Fruit fly (Drosophila melanogaster) whole organism, embryonic: ENCODE data around the gene ft.

Experiments used
- B-H1 ChIP-seq: fragments of 200-800 bp; sonication (Bioruptor generic); IDR thresholded peaks from 3 replicates; pipeline ENCODE4 v1.3.6; 2022; ENCODE audit warnings: missing biosample characterization, missing genetic modification characterization
- CG10209 ChIP-seq: fragments of 200-800 bp; sonication (Bioruptor generic); optimal IDR thresholded peaks from 3 replicates; lab custom pipeline; 2017; ENCODE audit warnings: missing biosample characterization, mild to moderate bottlenecking, missing genetic modification characterization, missing genetic modification reagents
- CG14965 ChIP-seq: fragments of 200-800 bp; sonication (Bioruptor generic); optimal IDR thresholded peaks from 2 replicates; lab custom pipeline; 2016; ENCODE audit warnings: missing biosample characterization, missing genetic modification characterization, borderline replicate concordance
- CG17612 ChIP-seq: fragments of 200-800 bp; sonication (Bioruptor generic); IDR thresholded peaks from 2 replicates; pipeline ENCODE4 v1.3.6; 2022; ENCODE audit warnings: missing biosample characterization, missing genetic modification characterization
- CG18599 ChIP-seq: fragments of 200-800 bp; sonication (Bioruptor generic); optimal IDR thresholded peaks from 3 replicates; lab custom pipeline; 2017; ENCODE audit warnings: missing biosample characterization, missing genetic modification characterization, mild to moderate bottlenecking, moderate library complexity, missing genetic modification reagents
- CG33213 ChIP-seq: fragments of 200-800 bp; sonication (Bioruptor generic); optimal IDR thresholded peaks from 3 replicates; lab custom pipeline; 2016; ENCODE audit warnings: missing biosample characterization, missing genetic modification characterization
- CG33557 ChIP-seq: fragments of 200-800 bp; sonication (Bioruptor generic); optimal IDR thresholded peaks from 2 replicates; lab custom pipeline; 2019; ENCODE audit warnings: missing biosample characterization, mild to moderate bottlenecking, missing genetic modification characterization, moderate library complexity
- CG3847 ChIP-seq: fragments of 200-800 bp; sonication (Bioruptor generic); IDR thresholded peaks from 2 replicates; pipeline ENCODE4 v1.3.6; 2022; ENCODE audit warnings: missing biosample characterization, missing genetic modification characterization
- CG7745 ChIP-seq: fragments of 200-800 bp; sonication (Bioruptor generic); optimal IDR thresholded peaks from 2 replicates; lab custom pipeline; 2018; ENCODE audit warnings: missing biosample characterization, mild to moderate bottlenecking, missing genetic modification characterization, moderate library complexity
- CG8924 ChIP-seq: fragments of 200-800 bp; optimal IDR thresholded peaks from 3 replicates; lab custom pipeline; 2019; ENCODE audit warnings: missing biosample characterization, mild to moderate bottlenecking, missing genetic modification characterization, moderate library complexity
- CG9437 ChIP-seq: fragments of 200-800 bp; sonication (Bioruptor generic); optimal IDR thresholded peaks from 2 replicates; lab custom pipeline; 2018; ENCODE audit warnings: missing biosample characterization, mild to moderate bottlenecking, missing genetic modification characterization
- CG9817 ChIP-seq: fragments of 200-800 bp; sonication (Bioruptor generic); optimal IDR thresholded peaks from 2 replicates; lab custom pipeline; 2018; ENCODE audit warnings: missing biosample characterization, mild to moderate bottlenecking, missing genetic modification characterization, moderate library complexity
- D19B ChIP-seq: fragments of 200-800 bp; sonication (Bioruptor generic); optimal IDR thresholded peaks from 2 replicates; lab custom pipeline; 2017; ENCODE audit warnings: missing biosample characterization, mild to moderate bottlenecking, missing genetic modification characterization
- Deaf1 ChIP-seq: fragments of 200-800 bp; optimal IDR thresholded peaks from 3 replicates; lab custom pipeline; 2019; ENCODE audit warnings: missing biosample characterization, mild to moderate bottlenecking, missing genetic modification characterization, moderate library complexity
- Dip2 ChIP-seq: fragments of 200-800 bp; sonication (Bioruptor generic); IDR thresholded peaks from 2 replicates; pipeline ENCODE4 v1.3.6; 2022; ENCODE audit warnings: missing biosample characterization, missing genetic modification characterization
- Drgx ChIP-seq: fragments of 200-800 bp; sonication (Bioruptor generic); IDR thresholded peaks from 2 replicates; pipeline ENCODE4 v1.3.6; 2022; ENCODE audit warnings: missing biosample characterization, missing genetic modification characterization
- E2f1 ChIP-seq: fragments of 200-800 bp; sonication (Bioruptor generic); IDR thresholded peaks from 2 replicates; pipeline ENCODE4 v1.3.6; 2022; ENCODE audit warnings: missing biosample characterization, missing genetic modification characterization
- Eip74EF ChIP-seq, 2 experiments: fragments of 200-800 bp in 1 of 2; fragments of >200 bp in 1 of 2; sonication (Bioruptor generic) in 1 of 2; optimal IDR thresholded peaks; 2 replicates each; lab custom pipeline; 2017 to 2019; ENCODE audit warnings: missing biosample characterization in 2 of 2, missing genetic modification characterization in 2 of 2, mild to moderate bottlenecking in 1 of 2, moderate library complexity in 1 of 2
- GATAe ChIP-seq: fragments of 200-800 bp; sonication (Bioruptor generic); conservative IDR thresholded peaks from 2 replicates; pipeline ENCODE4 v1.3.6; 2022; ENCODE audit warnings: missing biosample characterization, missing genetic modification characterization
- Gsc ChIP-seq: fragments of 200-800 bp; sonication (Bioruptor generic); IDR thresholded peaks from 2 replicates; pipeline ENCODE4 v1.3.6; 2022; ENCODE audit warnings: missing biosample characterization, missing genetic modification characterization
- H2.0 ChIP-seq: fragments of 200-800 bp; sonication (Bioruptor generic); IDR thresholded peaks from 2 replicates; pipeline ENCODE4 v1.3.6; 2022; ENCODE audit warnings: missing biosample characterization, missing genetic modification characterization
- Hmr ChIP-seq: fragments of 200-800 bp; sonication (Bioruptor generic); optimal IDR thresholded peaks from 3 replicates; lab custom pipeline; 2017; ENCODE audit warnings: mild to moderate bottlenecking, missing biosample characterization, missing genetic modification reagents, missing genetic modification characterization
- Hr39 ChIP-seq: fragments of >200 bp; optimal IDR thresholded peaks from 2 replicates; lab custom pipeline; 2017
- Jarid2 ChIP-seq: fragments of 200-800 bp; sonication (Bioruptor generic); optimal IDR thresholded peaks from 3 replicates; lab custom pipeline; 2017; ENCODE audit warnings: mild to moderate bottlenecking, missing biosample characterization, missing genetic modification reagents, missing genetic modification characterization
- Med ChIP-seq: fragments of 200-800 bp; sonication (Bioruptor generic); peaks from one replicate; lab custom pipeline; 2016; ENCODE audit warnings: missing biosample characterization, missing genetic modification characterization, mild to moderate bottlenecking, inconsistent platforms, moderate library complexity
- Pdp1 ChIP-seq, 2 experiments: fragments of 200-800 bp; sonication (Bioruptor generic); optimal IDR thresholded peaks; 3 replicates each; lab custom pipeline; 2016; ENCODE audit warnings: missing biosample characterization in 2 of 2, missing genetic modification characterization in 2 of 2, mild to moderate bottlenecking in 1 of 2, moderate library complexity in 1 of 2
- Side ChIP-seq: fragments of 200-800 bp; sonication (Bioruptor generic); optimal IDR thresholded peaks from 2 replicates; lab custom pipeline; 2016; ENCODE audit warnings: missing biosample characterization, missing genetic modification characterization
- Spps ChIP-seq: fragments of 200-800 bp; sonication (Bioruptor generic); optimal IDR thresholded peaks from 2 replicates; lab custom pipeline; 2018; ENCODE audit warnings: missing biosample characterization, mild to moderate bottlenecking, missing genetic modification characterization
- Sry-β ChIP-seq: fragments of 200-800 bp; sonication (Bioruptor generic); optimal IDR thresholded peaks from 2 replicates; lab custom pipeline; 2018; ENCODE audit warnings: missing biosample characterization, mild to moderate bottlenecking, missing genetic modification characterization, moderate library complexity
- TFAM ChIP-seq: fragments of 200-800 bp; sonication (Bioruptor generic); optimal IDR thresholded peaks from 2 replicates; lab custom pipeline; 2017; ENCODE audit warnings: missing biosample characterization, missing genetic modification characterization, inconsistent platforms
- al ChIP-seq: fragments of 200-800 bp; sonication (Bioruptor generic); IDR thresholded peaks from 2 replicates; pipeline ENCODE4 v1.3.6; 2022; ENCODE audit warnings: missing biosample characterization, missing genetic modification characterization
- ato ChIP-seq: fragments of 200-800 bp; sonication (Bioruptor generic); IDR thresholded peaks from 2 replicates; pipeline ENCODE4 v1.3.6; 2022; ENCODE audit warnings: missing biosample characterization, missing genetic modification characterization; ENCODE audit not compliant: partially characterized antibody
- az2 ChIP-seq: fragments of 200-800 bp; sonication (Bioruptor generic); optimal IDR thresholded peaks from 3 replicates; lab custom pipeline; 2016; ENCODE audit warnings: missing biosample characterization, missing genetic modification characterization
- bcd ChIP-seq: fragments of 200-800 bp; sonication (Bioruptor generic); optimal IDR thresholded peaks from 2 replicates; lab custom pipeline; 2017; ENCODE audit warnings: missing biosample characterization, mild to moderate bottlenecking, missing genetic modification characterization
- bigmax ChIP-seq: fragments of 200-800 bp; sonication (Bioruptor generic); optimal IDR thresholded peaks from 2 replicates; lab custom pipeline; 2018; ENCODE audit warnings: missing biosample characterization, mild to moderate bottlenecking, missing genetic modification characterization
- br ChIP-seq: fragments of >200 bp; optimal IDR thresholded peaks from 2 replicates; lab custom pipeline; 2017
- dm ChIP-seq: fragments of 200-800 bp; sonication (Bioruptor generic); optimal IDR thresholded peaks from 3 replicates; lab custom pipeline; 2016; ENCODE audit warnings: missing biosample characterization, missing genetic modification characterization
- fd3F ChIP-seq: fragments of 200-800 bp; sonication (Bioruptor generic); optimal IDR thresholded peaks from 2 replicates; lab custom pipeline; 2018; ENCODE audit warnings: missing biosample characterization, mild to moderate bottlenecking, missing genetic modification characterization, moderate library complexity
- gsb-n ChIP-seq: fragments of 200-800 bp; sonication (Bioruptor generic); optimal IDR thresholded peaks from 3 replicates; lab custom pipeline; 2018; ENCODE audit warnings: missing biosample characterization, mild to moderate bottlenecking, missing genetic modification characterization
- ham ChIP-seq: fragments of 200-800 bp; sonication (Bioruptor generic); IDR thresholded peaks from 2 replicates; pipeline ENCODE4 v1.3.6; 2022; ENCODE audit warnings: missing biosample characterization, missing genetic modification characterization
- jumu ChIP-seq: fragments of 200-800 bp; sonication (Bioruptor generic); optimal IDR thresholded peaks from 3 replicates; lab custom pipeline; 2016; ENCODE audit warnings: missing biosample characterization, missing genetic modification characterization
- maf-S ChIP-seq: fragments of 200-800 bp; sonication (Bioruptor generic); optimal IDR thresholded peaks from 2 replicates; lab custom pipeline; 2016; ENCODE audit warnings: missing biosample characterization, missing genetic modification characterization
- nom ChIP-seq: fragments of 200-800 bp; sonication (Bioruptor generic); optimal IDR thresholded peaks from 2 replicates; lab custom pipeline; 2017; ENCODE audit warnings: missing biosample characterization, missing genetic modification characterization, mild to moderate bottlenecking, moderate library complexity, missing genetic modification reagents
- peb ChIP-seq: fragments of 200-800 bp; sonication (Bioruptor generic); IDR thresholded peaks from 2 replicates; pipeline ENCODE4 v1.3.6; 2022; ENCODE audit warnings: missing biosample characterization, missing genetic modification characterization
- pfk ChIP-seq: fragments of 200-800 bp; sonication (Bioruptor generic); optimal IDR thresholded peaks from 2 replicates; lab custom pipeline; 2018; ENCODE audit warnings: missing biosample characterization, mild to moderate bottlenecking, missing genetic modification characterization, moderate library complexity
- pita ChIP-seq: fragments of 200-800 bp; sonication (Bioruptor generic); optimal IDR thresholded peaks from 2 replicates; lab custom pipeline; 2017; ENCODE audit warnings: missing biosample characterization, mild to moderate bottlenecking, missing genetic modification characterization
- prd ChIP-seq, 3 experiments: fragments of >200 bp in 2 of 3; fragments of 200-800 bp in 1 of 3; sonication (Bioruptor generic) in 1 of 3; optimal IDR thresholded peaks in 2 of 3; IDR thresholded peaks in 1 of 3; 2 replicates in 2 of 3; 3 replicates in 1 of 3; pipeline versions ENCODE4 v1.3.6 to Lab custom; 2017 to 2022; ENCODE audit warnings: missing biosample characterization in 1 of 3, missing genetic modification characterization in 1 of 3
- ranshi ChIP-seq: fragments of 200-800 bp; sonication (Bioruptor generic); IDR thresholded peaks from 2 replicates; pipeline ENCODE4 v1.3.6; 2022; ENCODE audit warnings: missing biosample characterization, missing genetic modification characterization
- rib ChIP-seq: fragments of 200-800 bp; sonication (Bioruptor generic); IDR thresholded peaks from 2 replicates; pipeline ENCODE4 v1.3.6; 2022; ENCODE audit warnings: missing biosample characterization, missing genetic modification characterization
- sisA ChIP-seq: fragments of 200-800 bp; sonication (Bioruptor generic); IDR thresholded peaks from 2 replicates; pipeline ENCODE4 v1.3.6; 2022; ENCODE audit warnings: missing biosample characterization, missing genetic modification characterization
- zfh1 ChIP-seq: fragments of 200-800 bp; sonication (Bioruptor generic); IDR thresholded peaks from 3 replicates; pipeline ENCODE4 v1.3.6; 2022; ENCODE audit warnings: missing biosample characterization, missing genetic modification characterization

The ft gene

dm6 chr2L:4218820-4219219 is 2.8 kb downstream of the ft start (continued):
- TF ChIP-seq ham = no peak
- TF ChIP-seq CG33557 = no peak
- no peak for TF ChIP-seq sisA (GFP tag; lab: Robert Waterston, UW)
- peak; percentile 12 for TF ChIP-seq CG9437 (GFP tag; lab: Kevin White, UChicago)
- TF ChIP-seq maf-S (GFP tag; lab: Kevin White, UChicago) = no peak
- TF ChIP-seq CG3847 (GFP tag; lab: Robert Waterston, UW) = no peak
- TF ChIP-seq bcd = peak; percentile 2
- no peak for TF ChIP-seq Jarid2 (GFP tag; lab: Kevin White, UChicago)
- peak; percentile 20 for TF ChIP-seq jumu
- TF ChIP-seq bigmax (GFP tag; lab: Kevin White, UChicago) = no peak
- TF ChIP-seq pita (GFP tag; lab: Kevin White, UChicago) = no peak
- no peak for TF ChIP-seq CG18599 (GFP tag; lab: Kevin White, UChicago)
- no peak for TF ChIP-seq Deaf1 (tag; lab: Kevin White, UChicago)
- TF ChIP-seq CG7745 (tag; lab: Kevin White, UChicago) = no peak
- TF ChIP-seq gsb-n (tag; lab: Kevin White, UChicago) = peak; percentile 44
- TF ChIP-seq ranshi (GFP tag; lab: Robert Waterston, UW) = no peak
- no peak for TF ChIP-seq Hr39 (lab: Kevin White, UChicago)
- TF ChIP-seq al (GFP tag; lab: Robert Waterston, UW) = 0 out of 2 replicates have a peak, but pooled peaks have one; percentile 47
- no peak for TF ChIP-seq az2 (GFP tag; lab: Kevin White, UChicago)
- TF ChIP-seq Pdp1 (GFP tag; optimal IDR thresholded peaks at IDR 0.05; lab: Kevin White, UChicago) = peak in 1 of 2 experiments; percentile 11
- no peak for TF ChIP-seq H2.0 (GFP tag; lab: Robert Waterston, UW)
- TF ChIP-seq CG9817 (tag; lab: Kevin White, UChicago) = no peak
- TF ChIP-seq zfh1 = no peak
- TF ChIP-seq br (lab: Kevin White, UChicago) = no peak
- TF ChIP-seq GATAe (GFP tag; lab: Robert Waterston, UW) = no peak
- no peak for TF ChIP-seq Spps (tag; lab: Kevin White, UChicago)
- TF ChIP-seq prd (optimal IDR thresholded peaks at IDR 0.05; lab: Kevin White, UChicago) = no peak
- peak; percentile 33; the same call in 1 of the 3 replicates for TF ChIP-seq prd (GFP tag; IDR thresholded peaks at IDR 0.05; lab: Robert Waterston, UW)
- no peak for TF ChIP-seq CG10209
- TF ChIP-seq rib = no peak
- TF ChIP-seq TFAM = no peak
- TF ChIP-seq D19B (GFP tag; lab: Kevin White, UChicago) = peak; percentile 94
- TF ChIP-seq CG17612 = no peak
- TF ChIP-seq CG8924 (tag; lab: Kevin White, UChicago) = peak; percentile 38
- no peak for TF ChIP-seq Dip2 (GFP tag; lab: Robert Waterston, UW)
- peak; percentile 2 for TF ChIP-seq Side
- TF ChIP-seq ato (GFP tag; lab: Robert Waterston, UW) = no peak
- no peak for TF ChIP-seq E2f1 (GFP tag; lab: Robert Waterston, UW)

dm6 chr2L:4211335-4211753 is 10.3 kb downstream of the ft start:
- TF ChIP-seq nom (peak; percentile 82), Eip74EF (GFP tag; optimal IDR thresholded peaks at IDR 0.05; lab: Kevin White, UChicago) (no peak)

- TF ChIP-seq pfk (GFP tag; lab: Kevin White, UChicago) = no peak
- TF ChIP-seq Med (GFP tag; lab: Kevin White, UChicago) = no peak
- TF ChIP-seq CG14965 (GFP tag; lab: Kevin White, UChicago) = no peak
- no peak for TF ChIP-seq peb
- TF ChIP-seq Sry-β (GFP tag; lab: Kevin White, UChicago) = peak; percentile 97
- no peak for TF ChIP-seq fd3F
- no peak for TF ChIP-seq Drgx (GFP tag; lab: Robert Waterston, UW)
- peak; percentile 5 for TF ChIP-seq Hmr (GFP tag; lab: Kevin White, UChicago)
- TF ChIP-seq dm (GFP tag; lab: Kevin White, UChicago) = no peak
- TF ChIP-seq Spps (tag; lab: Kevin White, UChicago) = no peak
- TF ChIP-seq B-H1 (GFP tag; lab: Robert Waterston, UW) = no peak
- TF ChIP-seq CG33213 (GFP tag; lab: Kevin White, UChicago) = no peak
- no peak for TF ChIP-seq Gsc (GFP tag; lab: Robert Waterston, UW)
These were observed 23.7 kb downstream of the ft start, which contains the start of gene Naprt for dm6 chr2L:4197913-4198319. Naprt (minus strand) TSS chr2L:4198071.
